Worm (Caenorhabditis elegans) whole organism, young adult: ENCODE results near the gene rps-22.

Experiments
- B0336.3 ChIP-seq: fragments of 200-800 bp; sonication (Bioruptor generic); IDR thresholded peaks from 2 replicates; pipeline ENCODE4 v1.3.6; 2022; ENCODE audit warnings: missing genetic modification characterization, missing compliant biosample characterization
- C06A6.2 ChIP-seq: fragments of 200-800 bp; sonication (Bioruptor generic); conservative IDR thresholded peaks from 2 replicates; pipeline ENCODE4 v1.3.6; 2022; ENCODE audit warnings: missing genetic modification characterization, missing compliant biosample characterization
- D2030.7 ChIP-seq: fragments of 200-800 bp; sonication (Bioruptor generic); IDR thresholded peaks from 2 replicates; pipeline ENCODE4 v1.3.6; 2022; ENCODE audit warnings: missing genetic modification reagents, missing genetic modification characterization, missing compliant biosample characterization
- F10E7.11 ChIP-seq: sonication (generic microtip); optimal IDR thresholded peaks from 2 replicates; lab custom pipeline; 2017; ENCODE audit warnings: mild to moderate bottlenecking, missing genetic modification characterization, moderate library complexity, missing compliant biosample characterization
- F22D6.2 ChIP-seq: sonication (generic microtip); optimal IDR thresholded peaks from 2 replicates; lab custom pipeline; 2016; ENCODE audit warnings: mild to moderate bottlenecking, missing genetic modification characterization, missing compliant biosample characterization
- F23B12.7 ChIP-seq: sonication (generic microtip); optimal IDR thresholded peaks from 2 replicates; lab custom pipeline; 2017; ENCODE audit warnings: missing genetic modification characterization, mild to moderate bottlenecking, missing compliant biosample characterization, antibody characterized with exemption, moderate library complexity; ENCODE audit not compliant: insufficient read depth
- F52B5.7 ChIP-seq: sonication (generic microtip); optimal IDR thresholded peaks from 2 replicates; lab custom pipeline; 2016; ENCODE audit warnings: mild to moderate bottlenecking, missing genetic modification characterization, missing compliant biosample characterization
- K11D2.4 ChIP-seq: fragments of 200-800 bp; sonication (Bioruptor generic); IDR thresholded peaks from 2 replicates; pipeline ENCODE4 v1.3.6; 2022; ENCODE audit warnings: missing genetic modification reagents, missing genetic modification characterization, missing compliant biosample characterization
- T26A5.8 ChIP-seq: sonication (generic microtip); optimal IDR thresholded peaks from 2 replicates; lab custom pipeline; 2016; ENCODE audit warnings: missing genetic modification characterization, missing compliant biosample characterization
- Y53G8AR.9 ChIP-seq: fragments of 200-800 bp; sonication (Bioruptor generic); conservative IDR thresholded peaks from 2 replicates; pipeline ENCODE4 v1.3.6; 2022; ENCODE audit warnings: missing genetic modification reagents, missing genetic modification characterization, missing compliant biosample characterization
- Y56A3A.18 ChIP-seq: fragments of 200-800 bp; sonication (Bioruptor generic); IDR thresholded peaks from 2 replicates; pipeline ENCODE4 v1.3.6; 2022; ENCODE audit warnings: missing genetic modification reagents, missing genetic modification characterization, missing compliant biosample characterization
- Y79H2A.3 ChIP-seq: fragments of 200-800 bp; sonication (Bioruptor generic); conservative IDR thresholded peaks from 2 replicates; pipeline ENCODE4 v1.3.6; 2022; ENCODE audit warnings: missing genetic modification reagents, missing genetic modification characterization, missing compliant biosample characterization
- ama-1 ChIP-seq, 3 experiments: fragments of 150-350 bp in 1 of 3; sonication (generic microtip) in 2 of 3; optimal IDR thresholded peaks; 2 replicates each; lab custom pipeline; 2014 to 2018; ENCODE audit warnings: missing biosample characterization in 2 of 3, missing genetic modification characterization in 2 of 3, missing genetic modification reagents in 2 of 3
- atf-7 ChIP-seq: sonication (generic microtip); optimal IDR thresholded peaks from 2 replicates; lab custom pipeline; 2017; ENCODE audit warnings: mild to moderate bottlenecking, missing genetic modification characterization, missing compliant biosample characterization
- attf-6 ChIP-seq: fragments of 200-800 bp; sonication (Bioruptor generic); IDR thresholded peaks from 2 replicates; pipeline ENCODE4 v1.3.6; 2022; ENCODE audit warnings: missing genetic modification reagents, missing genetic modification characterization, missing compliant biosample characterization
- cebp-2 ChIP-seq: fragments of 200-800 bp; sonication (Bioruptor generic); IDR thresholded peaks from 2 replicates; pipeline ENCODE4 v1.3.6; 2022; ENCODE audit warnings: missing genetic modification characterization, missing compliant biosample characterization
- ceh-100 ChIP-seq: fragments of 200-800 bp; sonication (Bioruptor generic); IDR thresholded peaks from 2 replicates; pipeline ENCODE4 v1.3.6; 2022; ENCODE audit warnings: missing genetic modification reagents, missing genetic modification characterization, missing compliant biosample characterization
- ceh-79 ChIP-seq: sonication (generic microtip); optimal IDR thresholded peaks from 2 replicates; lab custom pipeline; 2017; ENCODE audit warnings: mild to moderate bottlenecking, missing genetic modification characterization, missing compliant biosample characterization
- chd-7 ChIP-seq: sonication (generic microtip); optimal IDR thresholded peaks from 2 replicates; lab custom pipeline; 2016; ENCODE audit warnings: mild to moderate bottlenecking, missing genetic modification characterization, moderate library complexity, missing compliant biosample characterization
- dpff-1 ChIP-seq: sonication (generic microtip); optimal IDR thresholded peaks from 2 replicates; lab custom pipeline; 2017; ENCODE audit warnings: mild to moderate bottlenecking, missing genetic modification characterization, missing compliant biosample characterization
- efl-1 ChIP-seq: fragments of 150-350 bp; optimal IDR thresholded peaks from 2 replicates; lab custom pipeline; 2014; ENCODE audit warnings: missing biosample characterization, missing genetic modification reagents, missing genetic modification characterization
- egl-18 ChIP-seq: fragments of 200-800 bp; sonication (Bioruptor generic); IDR thresholded peaks from 2 replicates; pipeline ENCODE4 v1.3.6; 2022; ENCODE audit warnings: missing genetic modification reagents, missing genetic modification characterization, missing compliant biosample characterization
- egrh-3 ChIP-seq: fragments of 200-800 bp; sonication (Bioruptor generic); IDR thresholded peaks from 2 replicates; pipeline ENCODE4 v1.3.6; 2022; ENCODE audit warnings: missing genetic modification reagents, missing genetic modification characterization, missing compliant biosample characterization
- ekl-4 ChIP-seq: fragments of 200-800 bp; sonication (Bioruptor generic); IDR thresholded peaks from 2 replicates; pipeline ENCODE4 v1.3.6; 2022; ENCODE audit warnings: missing genetic modification reagents, missing genetic modification characterization, missing compliant biosample characterization
- gei-17 ChIP-seq: fragments of 200-800 bp; sonication (Bioruptor generic); optimal IDR thresholded peaks from 2 replicates; lab custom pipeline; 2018; ENCODE audit warnings: mild to moderate bottlenecking, missing genetic modification characterization, missing compliant biosample characterization
- hlh-12 ChIP-seq: sonication (generic microtip); optimal IDR thresholded peaks from 2 replicates; lab custom pipeline; 2016; ENCODE audit warnings: missing genetic modification characterization, missing compliant biosample characterization
- hrde-1 ChIP-seq: sonication (generic microtip); optimal IDR thresholded peaks from 2 replicates; lab custom pipeline; 2016; ENCODE audit warnings: missing genetic modification characterization, mild to moderate bottlenecking, missing compliant biosample characterization, moderate library complexity, missing genotype, missing genetic modification reagents, borderline replicate concordance
- hsf-1 ChIP-seq: fragments of 200-800 bp; sonication (Bioruptor generic); IDR thresholded peaks from 2 replicates; pipeline ENCODE4 v1.3.6; 2022; ENCODE audit warnings: missing genetic modification reagents, missing genetic modification characterization, missing compliant biosample characterization
- lin-35 ChIP-seq, 3 experiments: fragments of 150-350 bp in 2 of 3; sonication (generic microtip) in 1 of 3; optimal IDR thresholded peaks; 2 replicates each; lab custom pipeline; 2014 to 2018; ENCODE audit warnings: missing biosample characterization in 3 of 3, missing genetic modification characterization in 3 of 3, missing genetic modification reagents in 3 of 3
- lin-54 ChIP-seq: fragments of 200-800 bp; sonication (Bioruptor generic); optimal IDR thresholded peaks from 2 replicates; lab custom pipeline; 2018; ENCODE audit warnings: mild to moderate bottlenecking, missing genetic modification characterization, missing compliant biosample characterization
- lir-1 ChIP-seq: fragments of 200-800 bp; sonication (Bioruptor generic); conservative IDR thresholded peaks from 2 replicates; pipeline ENCODE4 v1.3.6; 2022; ENCODE audit warnings: missing genetic modification reagents, missing genetic modification characterization, missing compliant biosample characterization
- lsl-1 ChIP-seq: fragments of 200-800 bp; sonication (Bioruptor generic); optimal IDR thresholded peaks from 2 replicates; lab custom pipeline; 2018; ENCODE audit warnings: mild to moderate bottlenecking, missing genetic modification characterization, moderate library complexity, missing compliant biosample characterization
- madf-3 ChIP-seq: fragments of 200-800 bp; sonication (Bioruptor generic); IDR thresholded peaks from 2 replicates; pipeline ENCODE4 v1.3.6; 2022; ENCODE audit warnings: missing genetic modification reagents, missing genetic modification characterization, missing compliant biosample characterization
- mcd-1 ChIP-seq: fragments of 200-800 bp; sonication (Bioruptor generic); IDR thresholded peaks from 2 replicates; pipeline ENCODE4 v1.3.6; 2022; ENCODE audit warnings: missing genetic modification reagents, missing genetic modification characterization, missing compliant biosample characterization
- mes-4 ChIP-seq: sonication (generic microtip); optimal IDR thresholded peaks from 2 replicates; lab custom pipeline; 2016; ENCODE audit warnings: missing genotype, missing genetic modification characterization, missing compliant biosample characterization
- nfya-2 ChIP-seq: fragments of 200-800 bp; sonication (Bioruptor generic); IDR thresholded peaks from 2 replicates; pipeline ENCODE4 v1.3.6; 2022; ENCODE audit warnings: missing genetic modification reagents, missing genetic modification characterization, missing compliant biosample characterization
- pbrm-1 ChIP-seq: fragments of 200-800 bp; sonication (Bioruptor generic); IDR thresholded peaks from 2 replicates; pipeline ENCODE4 v1.3.6; 2022; ENCODE audit warnings: missing genetic modification reagents, missing genetic modification characterization, missing compliant biosample characterization
- snpc-3.4 ChIP-seq: sonication (generic microtip); optimal IDR thresholded peaks from 2 replicates; lab custom pipeline; 2017; ENCODE audit warnings: missing genetic modification characterization, mild to moderate bottlenecking, missing compliant biosample characterization, antibody characterized with exemption, moderate library complexity, missing genotype, missing genetic modification reagents
- snpc-4 ChIP-seq, 5 experiments: fragments of 150-350 bp in 1 of 5; sonication (generic microtip) in 4 of 5; optimal IDR thresholded peaks; 2 replicates each; lab custom pipeline; 2014 to 2018; ENCODE audit warnings: missing genetic modification characterization in 5 of 5, missing biosample characterization in 3 of 5, antibody characterized with exemption in 2 of 5, mild to moderate bottlenecking in 2 of 5, missing compliant biosample characterization in 2 of 5, missing genotype in 2 of 5, moderate library complexity in 2 of 5, missing genetic modification reagents in 1 of 5
- tbp1 ChIP-seq: fragments of 200-800 bp; sonication (Bioruptor generic); optimal IDR thresholded peaks from 2 replicates; lab custom pipeline; 2018; ENCODE audit warnings: mild to moderate bottlenecking, missing genetic modification characterization, missing compliant biosample characterization
- zfh-2 ChIP-seq: fragments of 200-800 bp; sonication (Bioruptor generic); conservative IDR thresholded peaks from 2 replicates; pipeline ENCODE4 v1.3.6; 2022; ENCODE audit warnings: missing genetic modification reagents, missing genetic modification characterization, missing compliant biosample characterization
- ztf-18 ChIP-seq: sonication (generic microtip); optimal IDR thresholded peaks from 2 replicates; lab custom pipeline; 2016; ENCODE audit warnings: missing genotype, mild to moderate bottlenecking, missing genetic modification characterization, missing compliant biosample characterization

Gene rps-22

ce11 chrIII:1943488-1943887 lies 6.8 kb upstream of the rps-22 start, which contains the start of gene F53A3.1:
F53A3.1 (minus strand) TSS chrIII:1943637.
- TF ChIP-seq F52B5.7 (tag; lab: Kevin White, UChicago) (no peak), lir-1 (no peak), ztf-18 (tag; lab: Kevin White, UChicago) (no peak), mes-4 (tag; lab: Kevin White, UChicago) (no peak), egrh-3 (GFP tag; lab: Robert Waterston, UW) (no peak), hlh-12 (tag; lab: Kevin White, UChicago) (no peak), Y79H2A.3 (GFP tag; lab: Robert Waterston, UW) (no peak), dpff-1 (tag; lab: Kevin White, UChicago) (no peak), F22D6.2 (tag; lab: Kevin White, UChicago) (no peak), pbrm-1 (GFP tag; lab: Robert Waterston, UW) (no peak)

- TF ChIP-seq zfh-2 (0 out of 2 replicates have a peak, but pooled peaks have one; percentile 16), ama-1 (optimal IDR thresholded peaks at IDR 0.05; lab: Kevin White, UChicago) (no peak), ama-1 (GFP tag; optimal IDR thresholded peaks at IDR 0.05; lab: Kevin White, UChicago) (no peak), K11D2.4 (GFP tag; lab: Robert Waterston, UW) (no peak), tbp1 (no peak)
Observed at ce11 chrIII:1947851-1948250, 2.5 kb upstream of the rps-22 start.

- TF ChIP-seq lin-54 (GFP tag; lab: Kevin White, UChicago) (peak; percentile 10), madf-3 (GFP tag; lab: Robert Waterston, UW) (peak; percentile 89), gei-17 (GFP tag; lab: Kevin White, UChicago) (no peak)
- TF ChIP-seq, all 124 proteins: peak for 2
Observed at ce11 chrIII:1949362-1949761, 973 bp upstream of the rps-22 start.

ce11 chrIII:1951388-1951787 lies 1.1 kb downstream of the rps-22 start, which contains the start of gene F53A3.7:
F53A3.7 (plus strand) TSS chrIII:1951526.
- TF ChIP-seq B0336.3 (GFP tag; lab: Robert Waterston, UW) (peak; percentile 89), atf-7 (tag; lab: Kevin White, UChicago) (peak; percentile 50), mcd-1 (GFP tag; lab: Robert Waterston, UW) (peak; percentile 70), cebp-2 (no peak), Y56A3A.18 (GFP tag; lab: Robert Waterston, UW) (peak; percentile 53; the same call in 1 of the 2 replicates), nfya-2 (GFP tag; lab: Robert Waterston, UW) (0 out of 2 replicates have a peak, but pooled peaks have one; percentile 56), snpc-3.4 (tag; lab: Kevin White, UChicago) (peak; percentile 72), ekl-4 (GFP tag; lab: Robert Waterston, UW) (peak; percentile 74), lsl-1 (GFP tag; lab: Kevin White, UChicago) (peak; percentile 9), C06A6.2 (GFP tag; lab: Robert Waterston, UW) (no peak), ceh-100 (GFP tag; lab: Robert Waterston, UW) (peak; percentile 30; the same call in 1 of the 2 replicates), F10E7.11 (no peak), hrde-1 (tag; lab: Kevin White, UChicago) (peak; percentile 91), ama-1 (optimal IDR thresholded peaks at IDR 0.05; lab: Kevin White, UChicago) (no peak), ama-1 (GFP tag; optimal IDR thresholded peaks at IDR 0.05; lab: Kevin White, UChicago) (peak in 1 of 2 experiments; percentile 57), snpc-4 (GFP tag; optimal IDR thresholded peaks at IDR 0.05; lab: Kevin White, UChicago) (no peak), snpc-4 (tag; optimal IDR thresholded peaks at IDR 0.05; lab: Kevin White, UChicago) (peak in 1 of 4 experiments; percentile 37), chd-7 (tag; lab: Kevin White, UChicago) (no peak), ceh-79 (peak; percentile 10), hsf-1 (GFP tag; lab: Robert Waterston, UW) (peak; percentile 70; the same call in 1 of the 2 replicates), egl-18 (GFP tag; lab: Robert Waterston, UW) (0 out of 2 replicates have a peak, but pooled peaks have one; percentile 20), tbp1 (peak; percentile 17), Y53G8AR.9 (GFP tag; lab: Robert Waterston, UW) (peak; percentile 69; the same call in 1 of the 2 replicates), efl-1 (GFP tag; lab: Kevin White, UChicago) (no peak), attf-6 (GFP tag; lab: Robert Waterston, UW) (no peak), lin-35 (GFP tag; optimal IDR thresholded peaks at IDR 0.05; lab: Kevin White, UChicago) (peak in 1 of 3 experiments; percentile 1), D2030.7 (GFP tag; lab: Robert Waterston, UW) (no peak), T26A5.8 (tag; lab: Kevin White, UChicago) (peak; percentile 4), F23B12.7 (no peak)
